Worm (Caenorhabditis elegans) whole organism, late embryonic: ENCODE data around the gene attf-5.

ENCODE experiments used
- F13H6.1 ChIP-seq: sonication (generic microtip); optimal IDR thresholded peaks from 2 replicates; lab custom pipeline; 2016; ENCODE audit warnings: missing genetic modification characterization, missing compliant biosample characterization
- K02D7.2 ChIP-seq: sonication (generic microtip); optimal IDR thresholded peaks from 2 replicates; lab custom pipeline; 2017; ENCODE audit warnings: mild to moderate bottlenecking, missing genetic modification characterization, missing compliant biosample characterization
- ama-1 ChIP-seq: fragments of 150-350 bp; optimal IDR thresholded peaks from 2 replicates; lab custom pipeline; 2014
- ceh-2 ChIP-seq: sonication (generic microtip); optimal IDR thresholded peaks from 2 replicates; lab custom pipeline; 2016; ENCODE audit warnings: missing genotype, missing genetic modification characterization, missing compliant biosample characterization
- ceh-48 ChIP-seq: sonication (generic microtip); optimal IDR thresholded peaks from 2 replicates; lab custom pipeline; 2016; ENCODE audit warnings: missing genetic modification characterization, inconsistent platforms, missing compliant biosample characterization
- dve-1 ChIP-seq: sonication (generic microtip); optimal IDR thresholded peaks from 2 replicates; lab custom pipeline; 2017; ENCODE audit warnings: antibody characterized with exemption, mild to moderate bottlenecking, missing genetic modification characterization, missing compliant biosample characterization
- elt-2 ChIP-seq: sonication (generic microtip); optimal IDR thresholded peaks from 2 replicates; lab custom pipeline; 2016; ENCODE audit warnings: missing genetic modification reagents, missing genetic modification characterization, missing compliant biosample characterization
- elt-4 ChIP-seq: sonication (generic microtip); optimal IDR thresholded peaks from 2 replicates; lab custom pipeline; 2016; ENCODE audit warnings: missing genetic modification characterization, missing compliant biosample characterization
- fax-1 ChIP-seq: sonication (generic microtip); optimal IDR thresholded peaks from 2 replicates; lab custom pipeline; 2016; ENCODE audit warnings: missing genotype, missing genetic modification characterization, missing compliant biosample characterization
- fkh-6 ChIP-seq: sonication (generic microtip); optimal IDR thresholded peaks from 2 replicates; lab custom pipeline; 2016; ENCODE audit warnings: missing genetic modification characterization, missing compliant biosample characterization
- hlh-8 ChIP-seq: sonication (generic microtip); optimal IDR thresholded peaks from 2 replicates; lab custom pipeline; 2016; ENCODE audit warnings: missing genotype, missing genetic modification characterization, missing compliant biosample characterization
- lim-6 ChIP-seq: sonication (generic microtip); optimal IDR thresholded peaks from 2 replicates; lab custom pipeline; 2016; ENCODE audit warnings: missing genetic modification characterization, missing compliant biosample characterization
- mec-3 ChIP-seq: sonication (generic microtip); optimal IDR thresholded peaks from 2 replicates; lab custom pipeline; 2016; ENCODE audit warnings: borderline replicate concordance, missing genetic modification characterization, missing compliant biosample characterization
- odd-2 ChIP-seq: sonication (generic microtip); optimal IDR thresholded peaks from 2 replicates; lab custom pipeline; 2017; ENCODE audit warnings: antibody characterized with exemption, mild to moderate bottlenecking, missing genetic modification characterization, missing compliant biosample characterization
- pqm-1 ChIP-seq: sonication (generic microtip); optimal IDR thresholded peaks from 2 replicates; lab custom pipeline; 2016; ENCODE audit warnings: missing genetic modification characterization, missing compliant biosample characterization
- ref-2 ChIP-seq: sonication (generic microtip); optimal IDR thresholded peaks from 2 replicates; lab custom pipeline; 2016; ENCODE audit warnings: missing genetic modification characterization, missing compliant biosample characterization
- zip-5 ChIP-seq: sonication (generic microtip); optimal IDR thresholded peaks from 2 replicates; lab custom pipeline; 2016; ENCODE audit warnings: missing genetic modification characterization, missing compliant biosample characterization

The attf-5 gene

DNA sequence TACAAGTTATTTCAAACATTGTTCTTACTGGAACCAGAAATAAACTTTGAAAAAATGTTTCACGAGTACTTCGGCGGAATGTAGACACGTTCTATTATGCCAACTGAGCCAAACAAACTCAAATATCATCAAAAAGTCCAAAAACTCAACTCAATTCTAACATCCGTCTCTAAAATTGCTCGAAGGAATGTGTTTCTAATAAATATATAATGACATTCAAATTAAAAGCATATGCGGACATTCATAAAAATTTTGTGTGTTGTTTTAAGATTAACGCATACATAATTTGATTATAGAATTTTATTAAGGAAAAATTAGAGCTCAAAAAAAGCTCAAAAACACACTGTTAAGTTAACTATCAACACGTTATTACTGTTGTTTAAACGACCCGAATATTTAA is 57.3 kb downstream of the attf-5 start:
- no peak for TF ChIP-seq fax-1
- no peak for TF ChIP-seq ref-2 (tag; lab: Kevin White, UChicago)
- TF ChIP-seq zip-5 (tag; lab: Kevin White, UChicago): no peak
- no peak for TF ChIP-seq fkh-6 (tag; lab: Kevin White, UChicago)
- no peak for TF ChIP-seq dve-1 (tag; lab: Kevin White, UChicago)
- no peak for TF ChIP-seq odd-2 (tag; lab: Kevin White, UChicago)
- TF ChIP-seq hlh-8 (tag; lab: Kevin White, UChicago): no peak
- TF ChIP-seq lim-6: no peak
- no peak for TF ChIP-seq ceh-2 (tag; lab: Kevin White, UChicago)
- no peak for TF ChIP-seq elt-4 (tag; lab: Kevin White, UChicago)
- TF ChIP-seq K02D7.2: no peak
- no peak for TF ChIP-seq F13H6.1
- no peak for TF ChIP-seq ceh-48 (tag; lab: Kevin White, UChicago)
- TF ChIP-seq pqm-1 (tag; lab: Kevin White, UChicago): no peak
- TF ChIP-seq mec-3 (tag; lab: Kevin White, UChicago): no peak
- no peak for TF ChIP-seq ama-1 (lab: Kevin White, UChicago)
- no peak for TF ChIP-seq elt-2 (tag; lab: Kevin White, UChicago)
